Worm (Caenorhabditis elegans) whole organism, L1 larva: Measurements from ENCODE around the gene T10F2.2.
A peak's percentile ranks its signal among the peaks of the same experiment; 100 is the strongest.

Experiments
- F16B12.6 ChIP-seq: fragments of 150-350 bp; optimal IDR thresholded peaks from 2 replicates; lab custom pipeline; 2014; ENCODE audit warnings: missing biosample characterization, missing genetic modification characterization
- Y116A8C.19 ChIP-seq: sonication (generic microtip); optimal IDR thresholded peaks from 2 replicates; lab custom pipeline; 2016; ENCODE audit warnings: missing compliant biosample characterization, missing genetic modification characterization, borderline replicate concordance
- aly-2 ChIP-seq: fragments of 150-350 bp; optimal IDR thresholded peaks from 2 replicates; lab custom pipeline; 2014; ENCODE audit warnings: missing biosample characterization, missing genetic modification characterization
- blmp-1 ChIP-seq: fragments of 150-350 bp; optimal IDR thresholded peaks from 2 replicates; lab custom pipeline; 2014; ENCODE audit warnings: missing biosample characterization, missing genetic modification characterization
- ceh-63 ChIP-seq: fragments of 200-800 bp; sonication (Bioruptor generic); optimal IDR thresholded peaks from 2 replicates; lab custom pipeline; 2018; ENCODE audit warnings: mild to moderate bottlenecking, missing genetic modification characterization, missing compliant biosample characterization
- ceh-8 ChIP-seq: fragments of 200-800 bp; sonication (Bioruptor generic); optimal IDR thresholded peaks from 2 replicates; lab custom pipeline; 2018; ENCODE audit warnings: mild to moderate bottlenecking, missing genetic modification characterization, moderate library complexity, missing compliant biosample characterization
- ceh-82 ChIP-seq, 3 experiments: fragments of 150-350 bp in 1 of 3; sonication (generic microtip) in 2 of 3; optimal IDR thresholded peaks; 2 replicates each; lab custom pipeline; 2014 to 2017; ENCODE audit warnings: missing biosample characterization in 3 of 3, missing genetic modification characterization in 3 of 3
- ceh-88 ChIP-seq: fragments of 200-800 bp; sonication (Bioruptor generic); IDR thresholded peaks from 2 replicates; pipeline ENCODE4 v1.3.6; 2022; ENCODE audit warnings: missing genetic modification characterization, missing compliant biosample characterization
- dpl-1 ChIP-seq, 3 experiments: fragments of 150-350 bp in 2 of 3; sonication (generic microtip) in 1 of 3; optimal IDR thresholded peaks; 2 replicates each; lab custom pipeline; 2014 to 2017; ENCODE audit warnings: missing biosample characterization in 3 of 3, missing genetic modification characterization in 3 of 3, missing genetic modification reagents in 3 of 3
- efl-1 ChIP-seq, 4 experiments: fragments of 150-350 bp; optimal IDR thresholded peaks in 3 of 4; peaks in 1 of 4; 1 replicate in 1 of 4; 2 replicates in 3 of 4; lab custom pipeline; 2014; ENCODE audit warnings: missing biosample characterization in 2 of 4, missing genetic modification characterization in 2 of 4, missing genetic modification reagents in 2 of 4
- efl-3 ChIP-seq: fragments of 200-800 bp; sonication (Bioruptor generic); optimal IDR thresholded peaks from 2 replicates; lab custom pipeline; 2018; ENCODE audit warnings: mild to moderate bottlenecking, missing genetic modification characterization, missing compliant biosample characterization
- egl-27 ChIP-seq, 2 experiments: fragments of 150-350 bp in 1 of 2; sonication (generic microtip); optimal IDR thresholded peaks; 3 replicates each; lab custom pipeline; 2017 to 2018; ENCODE audit warnings: missing biosample characterization in 2 of 2, missing genetic modification characterization in 2 of 2, missing genetic modification reagents in 2 of 2
- fkh-8 ChIP-seq: sonication (generic microtip); optimal IDR thresholded peaks from 2 replicates; lab custom pipeline; 2016; ENCODE audit warnings: mild to moderate bottlenecking, missing genetic modification characterization, missing compliant biosample characterization
- fos-1 ChIP-seq: fragments of 150-350 bp; optimal IDR thresholded peaks from 2 replicates; lab custom pipeline; 2014; ENCODE audit warnings: missing biosample characterization, missing genetic modification characterization
- jun-1 ChIP-seq: fragments of 150-350 bp; optimal IDR thresholded peaks from 2 replicates; lab custom pipeline; 2014; ENCODE audit warnings: missing biosample characterization, missing genetic modification reagents, missing genetic modification characterization
- lin-13 ChIP-seq: fragments of 150-350 bp; optimal IDR thresholded peaks from 2 replicates; lab custom pipeline; 2014; ENCODE audit warnings: missing biosample characterization, missing genetic modification reagents, missing genetic modification characterization
- lin-14 ChIP-seq: fragments of 200-800 bp; sonication (Bioruptor generic); optimal IDR thresholded peaks from 2 replicates; lab custom pipeline; 2018; ENCODE audit warnings: mild to moderate bottlenecking, missing genetic modification characterization, moderate library complexity, missing compliant biosample characterization
- lin-35 ChIP-seq, 2 experiments: fragments of 150-350 bp; optimal IDR thresholded peaks; 2 replicates each; lab custom pipeline; 2014; ENCODE audit warnings: missing biosample characterization in 2 of 2, missing genetic modification characterization in 2 of 2, missing genetic modification reagents in 2 of 2
- lin-39 ChIP-seq: fragments of 150-350 bp; optimal IDR thresholded peaks from 2 replicates; lab custom pipeline; 2014; ENCODE audit warnings: missing biosample characterization, missing genetic modification reagents, missing genetic modification characterization
- lir-3 ChIP-seq: sonication (generic microtip); optimal IDR thresholded peaks from 2 replicates; lab custom pipeline; 2016; ENCODE audit warnings: mild to moderate bottlenecking, missing genetic modification characterization, moderate library complexity, missing compliant biosample characterization; ENCODE audit not compliant: poor library complexity
- lsy-2 ChIP-seq, 2 experiments: fragments of 150-350 bp; optimal IDR thresholded peaks; 2 replicates each; lab custom pipeline; 2014; ENCODE audit warnings: missing biosample characterization in 2 of 2, missing genetic modification characterization in 2 of 2
- mdl-1 ChIP-seq, 2 experiments: fragments of 150-350 bp; optimal IDR thresholded peaks; 2 replicates each; lab custom pipeline; 2014 to 2017; ENCODE audit warnings: missing biosample characterization in 2 of 2, missing genetic modification characterization in 2 of 2, inconsistent platforms in 1 of 2
- mef-2 ChIP-seq: fragments of 150-350 bp; optimal IDR thresholded peaks from 2 replicates; lab custom pipeline; 2014; ENCODE audit warnings: missing biosample characterization, missing genetic modification characterization
- mep-1 ChIP-seq: fragments of 150-350 bp; optimal IDR thresholded peaks from 2 replicates; lab custom pipeline; 2014; ENCODE audit warnings: missing biosample characterization, missing genetic modification characterization
- nhr-12 ChIP-seq: sonication (generic microtip); optimal IDR thresholded peaks from 2 replicates; lab custom pipeline; 2017; ENCODE audit warnings: missing biosample characterization, missing genetic modification characterization
- nhr-28 ChIP-seq: fragments of 150-350 bp; optimal IDR thresholded peaks from 2 replicates; lab custom pipeline; 2014; ENCODE audit warnings: missing biosample characterization, missing genetic modification characterization
- nhr-47 ChIP-seq: sonication (generic microtip); optimal IDR thresholded peaks from 2 replicates; lab custom pipeline; 2016; ENCODE audit warnings: mild to moderate bottlenecking, missing genetic modification characterization, moderate library complexity, missing compliant biosample characterization
- nhr-77 ChIP-seq: fragments of 150-350 bp; optimal IDR thresholded peaks from 2 replicates; lab custom pipeline; 2014; ENCODE audit warnings: missing biosample characterization, missing genetic modification characterization
- nhr-84 ChIP-seq: sonication (generic microtip); optimal IDR thresholded peaks from 2 replicates; lab custom pipeline; 2017; ENCODE audit warnings: missing biosample characterization, missing genetic modification characterization
- nhr-90 ChIP-seq: sonication (generic microtip); optimal IDR thresholded peaks from 2 replicates; lab custom pipeline; 2016; ENCODE audit warnings: mild to moderate bottlenecking, missing genetic modification characterization, missing compliant biosample characterization; ENCODE audit not compliant: poor library complexity
- pqm-1 ChIP-seq: sonication (generic microtip); optimal IDR thresholded peaks from 3 replicates; lab custom pipeline; 2017; ENCODE audit warnings: missing biosample characterization, missing genetic modification characterization
- snu-23 ChIP-seq: sonication (generic microtip); optimal IDR thresholded peaks from 2 replicates; lab custom pipeline; 2016; ENCODE audit warnings: missing genetic modification characterization, missing compliant biosample characterization
- sptf-1 ChIP-seq: fragments of 150-350 bp; optimal IDR thresholded peaks from 2 replicates; lab custom pipeline; 2014; ENCODE audit warnings: missing biosample characterization, missing genetic modification characterization
- tbx-2 ChIP-seq: sonication (generic microtip); optimal IDR thresholded peaks from 2 replicates; lab custom pipeline; 2016; ENCODE audit warnings: missing genetic modification characterization, missing compliant biosample characterization
- tlp-1 ChIP-seq: fragments of 150-350 bp; optimal IDR thresholded peaks from 2 replicates; lab custom pipeline; 2014; ENCODE audit warnings: missing biosample characterization, missing genetic modification characterization
- unc-62 ChIP-seq: fragments of 150-350 bp; optimal IDR thresholded peaks from 2 replicates; lab custom pipeline; 2014; ENCODE audit warnings: missing biosample characterization, missing genetic modification reagents, missing genetic modification characterization
- xbp-1 ChIP-seq: sonication (generic microtip); optimal IDR thresholded peaks from 2 replicates; lab custom pipeline; 2016; ENCODE audit warnings: missing genetic modification characterization, missing compliant biosample characterization
- ztf-4 ChIP-seq: fragments of 150-350 bp; optimal IDR thresholded peaks from 2 replicates; lab custom pipeline; 2014; ENCODE audit warnings: missing biosample characterization, missing genetic modification characterization

The T10F2.2 gene

ce11 chrIII:5190179-5190578 lies 25.1 kb upstream of the T10F2.2 start (continued):
- peak; percentile 84 to 92 (median 89) for TF ChIP-seq dpl-1 (GFP tag; optimal IDR thresholded peaks at IDR 0.05; lab: Kevin White, UChicago)
- no peak for TF ChIP-seq Y116A8C.19 (tag; lab: Kevin White, UChicago)
- peak; percentile 50 for TF ChIP-seq xbp-1
- TF ChIP-seq pqm-1 (tag; lab: Kevin White, UChicago): no peak
- TF ChIP-seq nhr-90 (tag; lab: Kevin White, UChicago): peak; percentile 70
- peak; percentile 39 for TF ChIP-seq snu-23 (GFP tag; lab: Kevin White, UChicago)
- peak; percentile 34 to 59 for TF ChIP-seq lsy-2 (tag; optimal IDR thresholded peaks at IDR 0.05; lab: Kevin White, UChicago)
- TF ChIP-seq nhr-77 (tag; lab: Kevin White, UChicago): no peak
- TF ChIP-seq ztf-4 (tag; lab: Kevin White, UChicago): no peak
- TF ChIP-seq, all 84 proteins: peak for 32

- TF ChIP-seq mep-1 (tag; lab: Kevin White, UChicago) (no peak), F16B12.6 (no peak), xbp-1 (no peak), mdl-1 (tag; optimal IDR thresholded peaks at IDR 0.05; lab: Kevin White, UChicago) (no peak), ceh-63 (no peak), tlp-1 (no peak), aly-2 (tag; lab: Kevin White, UChicago) (no peak)
Observed at ce11 chrIII:5188426-5188825, 23.3 kb upstream of the T10F2.2 start, which contains the start of gene K10D2.8. Gene K10D2.8 (plus strand): TSS chrIII:5188726.

- peak; percentile 10 for TF ChIP-seq fkh-8 (tag; lab: Kevin White, UChicago)
- no peak for TF ChIP-seq efl-3 (GFP tag; lab: Kevin White, UChicago)
- TF ChIP-seq unc-62 (GFP tag; lab: Kevin White, UChicago): no peak
- TF ChIP-seq ceh-82 (tag; optimal IDR thresholded peaks at IDR 0.05; lab: Kevin White, UChicago): no peak
- no peak for TF ChIP-seq jun-1 (tag; lab: Kevin White, UChicago)
- no peak for TF ChIP-seq sptf-1 (tag; lab: Kevin White, UChicago)
Observed at ce11 chrIII:5185620-5186019, 20.5 kb upstream of the T10F2.2 start, which contains the start of gene pup-2. Gene pup-2 (plus strand): TSS chrIII:5185920.

ce11 chrIII:5183372-5183771 lies 18.3 kb upstream of the T10F2.2 start:
- TF ChIP-seq efl-1 (optimal IDR thresholded peaks at IDR 0.05; lab: Kevin White, UChicago) (no peak), efl-1 (GFP tag; optimal IDR thresholded peaks at IDR 0.05 in 1 of 2; lab: Kevin White, UChicago) (peak in 1 of 2 experiments; percentile 4), lin-14 (GFP tag; lab: Kevin White, UChicago) (peak; percentile 22), dpl-1 (GFP tag; optimal IDR thresholded peaks at IDR 0.05; lab: Kevin White, UChicago) (peak in 1 of 3 experiments; percentile 14), nhr-84 (tag; lab: Kevin White, UChicago) (no peak), lin-13 (no peak)

- TF ChIP-seq nhr-90 (tag; lab: Kevin White, UChicago) (no peak), lin-35 (GFP tag; optimal IDR thresholded peaks at IDR 0.05; lab: Kevin White, UChicago) (peak in 1 of 2 experiments; percentile 1), lin-14 (GFP tag; lab: Kevin White, UChicago) (peak; percentile 45), nhr-28 (tag; lab: Kevin White, UChicago) (no peak), mef-2 (tag; lab: Kevin White, UChicago) (no peak), ceh-88 (GFP tag; lab: Robert Waterston, UW) (no peak), sptf-1 (tag; lab: Kevin White, UChicago) (no peak), tbx-2 (no peak), fos-1 (tag; lab: Kevin White, UChicago) (no peak), pqm-1 (tag; lab: Kevin White, UChicago) (no peak), aly-2 (tag; lab: Kevin White, UChicago) (no peak), lin-39 (no peak), nhr-12 (no peak), ztf-4 (tag; lab: Kevin White, UChicago) (no peak), ceh-8 (GFP tag; lab: Kevin White, UChicago) (no peak), nhr-47 (tag; lab: Kevin White, UChicago) (no peak), blmp-1 (peak; percentile 55), efl-1 (optimal IDR thresholded peaks at IDR 0.05; lab: Kevin White, UChicago) (peak; percentile 15 to 23), efl-1 (GFP tag; optimal IDR thresholded peaks at IDR 0.05 in 1 of 2; lab: Kevin White, UChicago) (no peak), egl-27 (tag; optimal IDR thresholded peaks at IDR 0.05; lab: Kevin White, UChicago) (no peak), lir-3 (tag; lab: Kevin White, UChicago) (no peak), F16B12.6 (no peak), snu-23 (GFP tag; lab: Kevin White, UChicago) (peak; percentile 16), unc-62 (GFP tag; lab: Kevin White, UChicago) (no peak)
Observed at ce11 chrIII:5181641-5182040, 16.5 kb upstream of the T10F2.2 start.
